Worm (Caenorhabditis elegans): Measurements from ENCODE around the gene F22F7.4.

The F22F7.4 gene

ce11 chrV:2105976-2106375, at the start of gene F22F7.4:
F22F7.4 (minus strand) TSS chrV:2106076.
- TF ChIP-seq sptf-1 (tag; optimal IDR thresholded peaks at IDR 0.05) = no peak
- TF ChIP-seq zip-8 (tag; optimal IDR thresholded peaks at IDR 0.05) = no peak

ce11 chrV:2155232-2155631, 49.4 kb upstream of the F22F7.4 start, which contains the start of gene srbc-21:
srbc-21 (plus strand) TSS chrV:2155532.
- TF ChIP-seq lin-13 (tag; optimal IDR thresholded peaks at IDR 0.05) (no peak), zip-8 (tag; optimal IDR thresholded peaks at IDR 0.05) (peak; percentile 5)

- TF ChIP-seq lin-32 (GFP tag; optimal IDR thresholded peaks at IDR 0.05) (no peak), ceh-83 (GFP tag; optimal IDR thresholded peaks at IDR 0.05) (no peak), nhr-2 (tag; optimal IDR thresholded peaks at IDR 0.05) (no peak), hlh-1 (tag; optimal IDR thresholded peaks at IDR 0.05) (no peak), blmp-1 (tag; optimal IDR thresholded peaks at IDR 0.05) (no peak), elt-1 (tag; optimal IDR thresholded peaks at IDR 0.05; ENCODE audit: borderline replicate concordance, insufficient read depth) (no peak), drap-1 (GFP tag; optimal IDR thresholded peaks at IDR 0.05) (no peak), nhr-237 (tag; optimal IDR thresholded peaks at IDR 0.05) (no peak), nhr-76 (tag; optimal IDR thresholded peaks at IDR 0.05) (no peak), nhr-28 (tag; optimal IDR thresholded peaks at IDR 0.05) (no peak), mep-1 (tag; optimal IDR thresholded peaks at IDR 0.05) (no peak), lin-13 (tag; optimal IDR thresholded peaks at IDR 0.05) (no peak)
Observed at ce11 chrV:2153274-2153673, 47.4 kb upstream of the F22F7.4 start, which contains the start of gene srbc-23. srbc-23 (plus strand) TSS chrV:2153574.

ce11 chrV:2151458-2151857, 45.6 kb upstream of the F22F7.4 start, which contains the start of gene srbc-24:
srbc-24 (plus strand) TSS chrV:2151758.
- no peak for TF ChIP-seq nhr-28 (tag; optimal IDR thresholded peaks at IDR 0.05)
- no peak for TF ChIP-seq cnd-1 (tag; optimal IDR thresholded peaks at IDR 0.05)
- no peak for TF ChIP-seq ham-2 (GFP tag; optimal IDR thresholded peaks at IDR 0.05)

ce11 chrV:2150876-2151275, 45.0 kb upstream of the F22F7.4 start, which contains the start of gene C45H4.13:
C45H4.13 (minus strand) TSS chrV:2150976.
- TF ChIP-seq elt-3 (tag; optimal IDR thresholded peaks at IDR 0.05) = no peak
- TF ChIP-seq nhr-237 (tag; optimal IDR thresholded peaks at IDR 0.05) = no peak
- TF ChIP-seq snpc-4 (tag; optimal IDR thresholded peaks at IDR 0.05) = no peak
- no peak for TF ChIP-seq ceh-39 (tag; optimal IDR thresholded peaks at IDR 0.05)
- no peak for TF ChIP-seq cnd-1 (tag; optimal IDR thresholded peaks at IDR 0.05)
- no peak for TF ChIP-seq lsy-2 (tag; optimal IDR thresholded peaks at IDR 0.05)
- no peak for TF ChIP-seq hlh-1 (tag; optimal IDR thresholded peaks at IDR 0.05)
- no peak for TF ChIP-seq lin-32 (GFP tag; optimal IDR thresholded peaks at IDR 0.05)
- TF ChIP-seq tbx-8 (GFP tag; optimal IDR thresholded peaks at IDR 0.05) = no peak
- TF ChIP-seq nhr-76 (tag; optimal IDR thresholded peaks at IDR 0.05) = no peak
- no peak for TF ChIP-seq unc-120 (tag; optimal IDR thresholded peaks at IDR 0.05; ENCODE audit: poor library complexity, severe bottlenecking)
- no peak for TF ChIP-seq ztf-11 (tag; optimal IDR thresholded peaks at IDR 0.05)

- TF ChIP-seq blmp-1 (tag; optimal IDR thresholded peaks at IDR 0.05) (no peak), bed-3 (GFP tag; optimal IDR thresholded peaks at IDR 0.05) (no peak)
Observed at ce11 chrV:2149432-2149831, 43.6 kb upstream of the F22F7.4 start, which contains the start of gene C45H4.21. C45H4.21 (minus strand) TSS chrV:2149532.

- TF ChIP-seq ceh-39 (tag; optimal IDR thresholded peaks at IDR 0.05) (no peak), lin-13 (tag; optimal IDR thresholded peaks at IDR 0.05) (no peak), lin-32 (GFP tag; optimal IDR thresholded peaks at IDR 0.05) (no peak), blmp-1 (tag; optimal IDR thresholded peaks at IDR 0.05) (no peak), mls-2 (tag; optimal IDR thresholded peaks at IDR 0.05) (no peak), mep-1 (tag; optimal IDR thresholded peaks at IDR 0.05) (no peak), sem-2 (GFP tag; optimal IDR thresholded peaks at IDR 0.05) (no peak), unc-120 (tag; optimal IDR thresholded peaks at IDR 0.05; ENCODE audit: poor library complexity, severe bottlenecking) (no peak), pha-4 (tag; optimal IDR thresholded peaks at IDR 0.05) (no peak), nhr-28 (tag; optimal IDR thresholded peaks at IDR 0.05) (no peak), lsy-2 (tag; optimal IDR thresholded peaks at IDR 0.05) (no peak), ztf-11 (tag; optimal IDR thresholded peaks at IDR 0.05) (no peak), tbx-8 (GFP tag; optimal IDR thresholded peaks at IDR 0.05) (no peak)
Observed at ce11 chrV:2146795-2147194, 40.9 kb upstream of the F22F7.4 start, which contains the start of gene srbc-20. srbc-20 (plus strand) TSS chrV:2147095.

Measured in whole organism, mixed stage, embryonic.